Worm (Caenorhabditis elegans) whole organism, early embryonic: ENCODE data around the gene Y50E8A.2.

Experiments
- B0310.2 ChIP-seq: sonication (generic microtip); optimal IDR thresholded peaks from 2 replicates; lab custom pipeline; 2016; ENCODE audit warnings: mild to moderate bottlenecking, missing genetic modification characterization, missing compliant biosample characterization
- F13C5.2 ChIP-seq: sonication (generic microtip); optimal IDR thresholded peaks from 2 replicates; lab custom pipeline; 2017; ENCODE audit warnings: mild to moderate bottlenecking, missing genetic modification characterization, inconsistent platforms, missing compliant biosample characterization
- aly-1 ChIP-seq: sonication (generic microtip); optimal IDR thresholded peaks from 2 replicates; lab custom pipeline; 2016; ENCODE audit warnings: missing genetic modification characterization, missing compliant biosample characterization
- ama-1 ChIP-seq: fragments of 150-350 bp; optimal IDR thresholded peaks from 2 replicates; lab custom pipeline; 2014
- ceh-13 ChIP-seq: fragments of 200-800 bp; sonication (Bioruptor generic); optimal IDR thresholded peaks from 2 replicates; lab custom pipeline; 2018; ENCODE audit warnings: mild to moderate bottlenecking, missing genetic modification characterization, missing compliant biosample characterization
- ceh-36 ChIP-seq: sonication (generic microtip); optimal IDR thresholded peaks from 2 replicates; lab custom pipeline; 2016; ENCODE audit warnings: missing genetic modification characterization, inconsistent platforms, missing compliant biosample characterization
- ets-7 ChIP-seq: sonication (generic microtip); optimal IDR thresholded peaks from 2 replicates; lab custom pipeline; 2016; ENCODE audit warnings: missing genotype, missing genetic modification characterization, missing compliant biosample characterization
- flt-1 ChIP-seq: fragments of 200-800 bp; sonication (Bioruptor generic); IDR thresholded peaks from 2 replicates; pipeline ENCODE4 v1.3.6; 2022; ENCODE audit warnings: missing genetic modification characterization, missing compliant biosample characterization
- hmbx-1 ChIP-seq: sonication (generic microtip); optimal IDR thresholded peaks from 2 replicates; lab custom pipeline; 2016; ENCODE audit warnings: mild to moderate bottlenecking, missing genetic modification characterization, missing compliant biosample characterization
- hmg-4 ChIP-seq: fragments of 200-800 bp; sonication (Bioruptor generic); optimal IDR thresholded peaks from 2 replicates; lab custom pipeline; 2018; ENCODE audit warnings: mild to moderate bottlenecking, missing genetic modification characterization, missing compliant biosample characterization
- hnd-1 ChIP-seq: sonication (generic microtip); optimal IDR thresholded peaks from 2 replicates; lab custom pipeline; 2016; ENCODE audit warnings: missing genetic modification characterization, missing compliant biosample characterization
- pes-1 ChIP-seq: fragments of 200-800 bp; sonication (Bioruptor generic); IDR thresholded peaks from 2 replicates; pipeline ENCODE4 v1.3.6; 2022; ENCODE audit warnings: missing genetic modification reagents, missing genetic modification characterization, missing compliant biosample characterization
- scrt-1 ChIP-seq: fragments of 200-800 bp; sonication (Bioruptor generic); IDR thresholded peaks from 2 replicates; pipeline ENCODE4 v1.3.6; 2022; ENCODE audit warnings: missing genetic modification characterization, missing compliant biosample characterization
- sea-1 ChIP-seq: fragments of 200-800 bp; sonication (Bioruptor generic); conservative IDR thresholded peaks from 2 replicates; pipeline ENCODE4 v1.3.6; 2022; ENCODE audit warnings: missing genetic modification characterization, missing compliant biosample characterization
- tbx-11 ChIP-seq: fragments of 200-800 bp; sonication (Bioruptor generic); IDR thresholded peaks from 2 replicates; pipeline ENCODE4 v1.3.6; 2022; ENCODE audit warnings: missing genetic modification characterization, missing compliant biosample characterization
- tbx-37 ChIP-seq: fragments of 200-800 bp; sonication (Bioruptor generic); conservative IDR thresholded peaks from 2 replicates; pipeline ENCODE4 v1.3.6; 2022; ENCODE audit warnings: missing genetic modification reagents, missing genetic modification characterization, missing compliant biosample characterization
- tra-4 ChIP-seq: sonication (generic microtip); optimal IDR thresholded peaks from 2 replicates; lab custom pipeline; 2017; ENCODE audit warnings: missing genetic modification characterization, missing compliant biosample characterization

The Y50E8A.2 gene

DNA sequence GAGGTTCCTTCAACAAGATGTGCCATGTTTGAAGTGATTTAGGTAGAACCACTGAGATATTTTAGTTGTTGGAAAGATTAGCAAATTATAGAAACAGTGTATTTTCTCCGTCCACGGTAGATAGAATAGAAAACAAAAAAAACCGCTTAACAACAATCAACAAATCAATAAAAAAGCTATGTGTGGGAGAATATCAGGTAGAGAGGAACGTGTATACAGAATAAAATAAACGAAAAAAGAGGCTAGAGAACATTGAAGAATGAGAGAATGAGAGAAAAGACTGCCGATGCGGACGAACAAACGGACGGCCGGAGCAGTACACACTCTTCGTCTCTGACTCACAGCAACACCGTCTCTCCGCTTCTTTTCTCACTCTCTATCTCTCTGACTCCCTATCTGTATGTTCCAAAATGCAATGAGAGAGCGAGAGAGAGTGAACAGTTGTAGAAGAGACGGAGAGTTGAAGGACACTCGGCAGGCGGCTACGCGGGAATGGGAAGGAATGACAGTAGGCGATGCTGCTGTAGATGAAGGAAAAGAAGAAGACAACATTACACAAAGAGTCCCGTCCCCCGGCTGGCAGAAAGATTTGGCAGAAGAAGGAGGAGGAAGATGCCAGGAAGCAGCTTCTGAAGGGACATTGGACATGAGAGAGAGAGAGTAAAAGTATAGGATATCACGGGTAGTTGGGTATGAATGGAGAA is 31.9 kb downstream of the Y50E8A.2 start, which contains the start of gene unc-112:
Gene unc-112 (minus strand): TSS at position 51 of the 704 bp plus-strand sequence.
- no peak for TF ChIP-seq ama-1 (lab: Kevin White, UChicago)
- no peak for TF ChIP-seq ceh-13 (GFP tag; lab: Kevin White, UChicago)
- no peak for TF ChIP-seq sea-1 (GFP tag; lab: Robert Waterston, UW)
- TF ChIP-seq aly-1 (tag; lab: Kevin White, UChicago): peak; percentile 87
- TF ChIP-seq hmbx-1 (tag; lab: Kevin White, UChicago): no peak
- TF ChIP-seq flt-1 (GFP tag; lab: Robert Waterston, UW): no peak
- TF ChIP-seq tra-4 (tag; lab: Kevin White, UChicago): no peak
- peak; percentile 79 for TF ChIP-seq F13C5.2 (tag; lab: Kevin White, UChicago)
- no peak for TF ChIP-seq ceh-36 (tag; lab: Kevin White, UChicago)
- TF ChIP-seq tbx-37: 0 out of 2 replicates have a peak, but pooled peaks have one; percentile 4
- no peak; the same call in 1 of the 2 replicates for TF ChIP-seq pes-1 (GFP tag; lab: Robert Waterston, UW)
- TF ChIP-seq tbx-11 (GFP tag; lab: Robert Waterston, UW): 0 out of 2 replicates have a peak, but pooled peaks have one; percentile 12
- TF ChIP-seq scrt-1 (GFP tag; lab: Robert Waterston, UW): no peak
- TF ChIP-seq ets-7 (tag; lab: Kevin White, UChicago): peak; percentile 45
- TF ChIP-seq hmg-4 (GFP tag; lab: Kevin White, UChicago): peak; percentile 91
- TF ChIP-seq hnd-1 (tag; lab: Kevin White, UChicago): no peak
- TF ChIP-seq B0310.2 (tag; lab: Kevin White, UChicago): no peak

DNA sequence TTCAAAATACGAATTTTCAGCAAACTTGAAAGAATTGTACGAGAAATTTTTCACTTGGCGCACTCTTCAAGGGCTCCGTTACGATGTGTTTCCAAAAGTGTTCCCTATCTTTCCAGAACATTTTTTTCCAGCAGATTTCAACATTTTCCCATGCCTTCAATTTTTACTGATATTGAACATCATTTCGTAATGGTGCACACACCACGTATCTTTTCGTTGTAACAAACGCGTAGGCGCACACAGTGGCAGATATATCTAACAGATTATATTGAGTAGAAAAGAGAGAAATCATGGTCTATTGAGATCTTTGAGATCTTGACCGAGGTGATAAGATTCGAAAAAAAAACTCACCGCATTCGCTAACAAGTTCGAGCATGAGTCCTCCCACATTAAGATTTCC is 32.9 kb downstream of the Y50E8A.2 start:
- no peak for TF ChIP-seq ceh-13 (GFP tag; lab: Kevin White, UChicago)
- TF ChIP-seq tra-4 (tag; lab: Kevin White, UChicago): no peak
- TF ChIP-seq hmg-4 (GFP tag; lab: Kevin White, UChicago): no peak
- TF ChIP-seq hmbx-1 (tag; lab: Kevin White, UChicago): no peak
- TF ChIP-seq ama-1 (lab: Kevin White, UChicago): no peak
- no peak for TF ChIP-seq ets-7 (tag; lab: Kevin White, UChicago)
- no peak for TF ChIP-seq sea-1 (GFP tag; lab: Robert Waterston, UW)

DNA sequence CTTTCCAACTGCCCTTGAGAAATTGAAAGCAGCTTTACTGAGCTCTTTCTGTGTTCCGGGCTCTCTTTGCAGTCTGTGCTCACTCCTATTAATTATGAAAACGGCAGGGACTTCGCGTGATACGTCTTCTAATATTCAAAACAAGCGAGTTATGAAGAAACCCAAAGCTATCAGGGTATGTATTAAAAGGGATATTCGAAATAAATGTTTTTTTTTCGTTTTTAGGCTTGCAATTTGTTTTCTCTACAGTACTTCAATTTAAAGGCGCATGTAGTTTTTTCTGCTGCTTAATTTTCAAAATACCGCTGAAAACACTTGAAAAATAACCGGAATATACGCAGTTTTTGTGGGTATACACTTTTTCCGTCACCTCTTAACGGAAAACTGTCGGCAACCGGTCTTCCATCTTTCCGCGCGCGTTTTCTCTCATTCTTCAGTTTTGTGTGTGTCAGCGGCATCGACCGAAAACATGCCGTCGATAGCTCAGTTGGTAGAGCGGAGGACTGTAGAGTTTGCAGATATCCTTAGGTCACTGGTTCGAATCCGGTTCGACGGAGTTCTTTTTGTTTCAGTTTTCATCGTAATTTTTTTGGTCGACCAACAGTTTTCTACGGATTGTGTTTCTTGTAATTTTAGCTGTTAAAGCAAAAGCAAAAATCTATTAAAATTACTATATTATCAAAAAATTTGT is 39.4 kb downstream of the Y50E8A.2 start, which contains the start of gene gasr-8:
Gene gasr-8 (plus strand): TSS at position 51 of the 691 bp plus-strand sequence.
- peak; percentile 84 for TF ChIP-seq pes-1 (GFP tag; lab: Robert Waterston, UW)
- TF ChIP-seq ceh-36 (tag; lab: Kevin White, UChicago): no peak
- TF ChIP-seq tbx-37: peak; percentile 64
- TF ChIP-seq ceh-13 (GFP tag; lab: Kevin White, UChicago): peak; percentile 58
- TF ChIP-seq flt-1 (GFP tag; lab: Robert Waterston, UW): peak; percentile 84
- TF ChIP-seq hnd-1 (tag; lab: Kevin White, UChicago): peak; percentile 32
- peak; percentile 73; the same call in 1 of the 2 replicates for TF ChIP-seq tbx-11 (GFP tag; lab: Robert Waterston, UW)
- peak; percentile 40 for TF ChIP-seq tra-4 (tag; lab: Kevin White, UChicago)
- peak; percentile 57 for TF ChIP-seq aly-1 (tag; lab: Kevin White, UChicago)
- TF ChIP-seq hmg-4 (GFP tag; lab: Kevin White, UChicago): peak; percentile 26
- peak; percentile 43 for TF ChIP-seq B0310.2 (tag; lab: Kevin White, UChicago)
- TF ChIP-seq sea-1 (GFP tag; lab: Robert Waterston, UW): peak; percentile 79
- no peak for TF ChIP-seq ama-1 (lab: Kevin White, UChicago)
- TF ChIP-seq scrt-1 (GFP tag; lab: Robert Waterston, UW): 0 out of 2 replicates have a peak, but pooled peaks have one; percentile 72
- TF ChIP-seq ets-7 (tag; lab: Kevin White, UChicago): no peak
- no peak for TF ChIP-seq F13C5.2 (tag; lab: Kevin White, UChicago)
- no peak for TF ChIP-seq hmbx-1 (tag; lab: Kevin White, UChicago)

DNA sequence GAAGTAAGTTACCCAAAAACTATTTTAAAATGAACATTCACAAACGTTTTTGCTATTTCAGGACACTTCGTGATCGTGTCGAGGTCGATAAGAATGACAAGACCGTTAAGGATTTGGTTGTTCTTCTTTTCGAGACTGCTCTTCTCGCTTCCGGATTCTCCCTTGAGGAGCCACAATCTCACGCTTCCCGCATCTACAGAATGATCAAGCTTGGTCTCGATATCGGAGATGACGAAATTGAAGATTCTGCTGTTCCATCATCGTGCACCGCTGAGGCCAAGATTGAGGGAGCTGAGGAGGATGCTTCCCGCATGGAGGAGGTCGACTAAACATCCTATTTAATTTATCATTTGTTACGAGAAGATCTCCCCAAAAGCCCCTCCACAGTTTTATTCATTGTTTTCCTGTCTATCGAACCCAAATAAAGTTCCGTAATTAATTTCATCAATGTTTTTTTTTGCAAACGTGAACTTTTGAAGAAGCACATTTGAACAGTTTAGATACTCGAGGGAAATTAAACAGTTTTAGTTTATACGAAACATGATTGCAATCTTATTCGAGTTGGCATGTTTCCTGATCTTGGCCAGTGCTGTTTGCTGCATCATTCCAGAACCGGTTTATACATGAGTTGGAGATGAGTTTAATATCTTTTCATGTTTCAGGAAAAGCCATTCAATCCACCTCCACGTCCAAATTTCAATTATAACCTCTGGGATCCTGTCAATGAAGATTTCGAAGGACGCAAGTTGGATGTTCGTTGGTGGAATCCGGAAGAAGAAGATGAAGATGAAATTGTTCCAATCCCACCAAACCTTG is 40.3 kb downstream of the Y50E8A.2 start, which contains the start of gene C47E8.11:
Gene C47E8.11 (plus strand): TSS at position 520 of the 816 bp plus-strand sequence.
- TF ChIP-seq ama-1 (lab: Kevin White, UChicago): peak; percentile 58
- TF ChIP-seq ets-7 (tag; lab: Kevin White, UChicago): peak; percentile 30
- no peak for TF ChIP-seq ceh-36 (tag; lab: Kevin White, UChicago)

DNA sequence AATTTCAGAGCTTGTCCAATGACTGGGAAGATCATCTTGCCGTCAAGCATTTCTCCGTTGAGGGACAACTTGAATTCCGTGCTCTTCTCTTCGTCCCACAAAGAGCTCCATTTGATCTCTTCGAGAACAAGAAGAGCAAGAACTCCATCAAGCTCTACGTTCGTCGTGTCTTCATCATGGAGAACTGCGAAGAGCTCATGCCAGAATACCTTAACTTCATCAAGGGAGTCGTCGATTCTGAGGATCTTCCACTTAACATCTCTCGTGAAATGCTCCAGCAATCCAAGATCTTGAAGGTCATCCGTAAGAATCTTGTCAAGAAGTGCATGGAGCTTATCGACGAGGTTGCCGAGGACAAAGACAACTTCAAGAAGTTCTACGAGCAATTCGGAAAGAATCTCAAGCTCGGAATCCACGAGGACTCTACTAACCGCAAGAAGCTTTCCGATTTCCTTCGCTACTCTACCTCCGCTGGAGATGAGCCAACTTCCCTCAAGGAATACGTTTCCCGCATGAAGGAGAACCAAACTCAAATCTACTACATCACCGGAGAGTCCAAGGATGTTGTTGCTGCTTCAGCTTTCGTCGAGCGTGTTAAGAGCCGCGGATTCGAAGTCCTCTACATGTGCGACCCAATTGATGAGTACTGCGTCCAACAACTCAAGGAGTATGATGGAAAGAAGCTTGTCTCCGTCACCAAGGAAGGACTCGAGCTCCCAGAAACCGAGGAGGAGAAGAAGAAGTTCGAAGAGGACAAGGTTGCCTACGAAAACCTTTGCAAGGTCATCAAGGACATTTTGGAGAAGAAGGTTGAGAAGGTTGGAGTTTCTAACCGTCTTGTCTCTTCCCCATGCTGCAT is 41.3 kb downstream of the Y50E8A.2 start:
- TF ChIP-seq hmbx-1 (tag; lab: Kevin White, UChicago) (no peak), flt-1 (GFP tag; lab: Robert Waterston, UW) (peak; percentile 26; the same call in 1 of the 2 replicates), scrt-1 (GFP tag; lab: Robert Waterston, UW) (0 out of 2 replicates have a peak, but pooled peaks have one; percentile 41)
